Fruit fly (Drosophila melanogaster) whole organism, embryonic: ENCODE data around the gene CG17377.

Experiments
- ATbp ChIP-seq: fragments of 200-800 bp; sonication (Bioruptor generic); optimal IDR thresholded peaks from 2 replicates; lab custom pipeline; 2017; ENCODE audit warnings: missing biosample characterization, mild to moderate bottlenecking, missing genetic modification characterization, missing genetic modification reagents
- CG10274 ChIP-seq: fragments of 200-800 bp; sonication (Bioruptor generic); optimal IDR thresholded peaks from 3 replicates; lab custom pipeline; 2017; ENCODE audit warnings: missing biosample characterization, mild to moderate bottlenecking, missing genetic modification characterization
- CG11504 ChIP-seq: fragments of 200-800 bp; sonication (Bioruptor generic); optimal IDR thresholded peaks from 3 replicates; lab custom pipeline; 2019; ENCODE audit warnings: missing biosample characterization, mild to moderate bottlenecking, missing genetic modification characterization, moderate library complexity
- CG12219 ChIP-seq: fragments of 200-800 bp; sonication (Bioruptor generic); optimal IDR thresholded peaks from 3 replicates; lab custom pipeline; 2018; ENCODE audit warnings: missing biosample characterization, mild to moderate bottlenecking, missing genetic modification characterization
- CG16779 ChIP-seq: fragments of 200-800 bp; sonication (Bioruptor generic); IDR thresholded peaks from 2 replicates; pipeline ENCODE4 v1.3.6; 2022; ENCODE audit warnings: missing biosample characterization, missing genetic modification characterization
- CG17359 ChIP-seq: fragments of 200-800 bp; sonication (Bioruptor generic); optimal IDR thresholded peaks from 3 replicates; lab custom pipeline; 2018; ENCODE audit warnings: missing biosample characterization, mild to moderate bottlenecking, missing genetic modification characterization, moderate library complexity
- CG17912 ChIP-seq: fragments of 200-800 bp; sonication (Bioruptor generic); optimal IDR thresholded peaks from 2 replicates; lab custom pipeline; 2018; ENCODE audit warnings: missing biosample characterization, mild to moderate bottlenecking, missing genetic modification characterization
- CG18599 ChIP-seq: fragments of 200-800 bp; sonication (Bioruptor generic); optimal IDR thresholded peaks from 3 replicates; lab custom pipeline; 2017; ENCODE audit warnings: missing biosample characterization, missing genetic modification characterization, mild to moderate bottlenecking, moderate library complexity, missing genetic modification reagents
- CG2889 ChIP-seq: fragments of 200-800 bp; sonication (Bioruptor generic); IDR thresholded peaks from 3 replicates; pipeline ENCODE4 v1.3.6; 2022; ENCODE audit warnings: missing biosample characterization, missing genetic modification characterization
- CG3163 ChIP-seq: fragments of 200-800 bp; sonication (Bioruptor generic); optimal IDR thresholded peaks from 3 replicates; lab custom pipeline; 2016; ENCODE audit warnings: missing biosample characterization, missing genetic modification characterization
- CG4328 ChIP-seq: fragments of 200-800 bp; sonication (Bioruptor generic); optimal IDR thresholded peaks from 3 replicates; lab custom pipeline; 2017; ENCODE audit warnings: missing biosample characterization, missing genetic modification reagents, missing genetic modification characterization
- CG4617 ChIP-seq: fragments of 200-800 bp; sonication (Bioruptor generic); optimal IDR thresholded peaks from 3 replicates; lab custom pipeline; 2016; ENCODE audit warnings: missing biosample characterization, missing genetic modification characterization, borderline replicate concordance
- CG6813 ChIP-seq: fragments of 200-800 bp; sonication (Bioruptor generic); optimal IDR thresholded peaks from 2 replicates; lab custom pipeline; 2017; ENCODE audit warnings: missing biosample characterization, missing genetic modification characterization, mild to moderate bottlenecking, moderate library complexity, missing genetic modification reagents
- CG9437 ChIP-seq: fragments of 200-800 bp; sonication (Bioruptor generic); optimal IDR thresholded peaks from 2 replicates; lab custom pipeline; 2018; ENCODE audit warnings: missing biosample characterization, mild to moderate bottlenecking, missing genetic modification characterization
- CG9932 ChIP-seq: fragments of 200-800 bp; sonication (Bioruptor generic); IDR thresholded peaks from 2 replicates; pipeline ENCODE4 v1.3.6; 2022; ENCODE audit warnings: missing biosample characterization, missing genetic modification characterization
- Camta ChIP-seq: fragments of 200-800 bp; sonication (Bioruptor generic); optimal IDR thresholded peaks from 2 replicates; lab custom pipeline; 2016; ENCODE audit warnings: missing biosample characterization, missing genetic modification characterization
- D19A ChIP-seq: fragments of 200-800 bp; optimal IDR thresholded peaks from 3 replicates; lab custom pipeline; 2019; ENCODE audit warnings: missing biosample characterization, mild to moderate bottlenecking, missing genetic modification characterization, moderate library complexity
- H15 ChIP-seq: fragments of 200-800 bp; sonication (Bioruptor generic); IDR thresholded peaks from 3 replicates; pipeline ENCODE4 v1.3.6; 2022; ENCODE audit warnings: missing biosample characterization, missing genetic modification characterization
- Hmr ChIP-seq: fragments of 200-800 bp; sonication (Bioruptor generic); optimal IDR thresholded peaks from 3 replicates; lab custom pipeline; 2017; ENCODE audit warnings: mild to moderate bottlenecking, missing biosample characterization, missing genetic modification reagents, missing genetic modification characterization
- Hmx ChIP-seq: fragments of 200-800 bp; sonication (Bioruptor generic); optimal IDR thresholded peaks from 2 replicates; lab custom pipeline; 2016; ENCODE audit warnings: missing biosample characterization, missing genetic modification characterization
- Lhr ChIP-seq: fragments of 200-800 bp; sonication (Bioruptor generic); optimal IDR thresholded peaks from 3 replicates; lab custom pipeline; 2017; ENCODE audit warnings: mild to moderate bottlenecking, missing biosample characterization, missing genetic modification reagents, missing genetic modification characterization
- Meics ChIP-seq: fragments of 200-800 bp; sonication (Bioruptor generic); optimal IDR thresholded peaks from 2 replicates; lab custom pipeline; 2017; ENCODE audit warnings: missing biosample characterization, mild to moderate bottlenecking, missing genetic modification characterization
- Nf-YB ChIP-seq: fragments of 200-800 bp; sonication (Bioruptor generic); optimal IDR thresholded peaks from 3 replicates; lab custom pipeline; 2019; ENCODE audit warnings: missing biosample characterization, mild to moderate bottlenecking, missing genetic modification characterization, moderate library complexity
- NfI ChIP-seq: fragments of 200-800 bp; sonication (Bioruptor generic); optimal IDR thresholded peaks from 3 replicates; lab custom pipeline; 2018; ENCODE audit warnings: missing biosample characterization, mild to moderate bottlenecking, missing genetic modification characterization, moderate library complexity
- Tbp ChIP-seq: fragments of >200 bp; optimal IDR thresholded peaks from 2 replicates; lab custom pipeline; 2018; ENCODE audit warnings: missing biosample characterization, missing genetic modification characterization
- Trl ChIP-seq, 3 experiments: fragments of >200 bp in 2 of 3; fragments of 200-800 bp in 1 of 3; sonication (Bioruptor generic) in 1 of 3; optimal IDR thresholded peaks; 2 replicates in 1 of 3; 3 replicates in 2 of 3; lab custom pipeline; 2016 to 2017; ENCODE audit warnings: missing biosample characterization in 1 of 3, missing genetic modification characterization in 1 of 3
- Usf ChIP-seq: fragments of 200-800 bp; sonication (Bioruptor generic); optimal IDR thresholded peaks from 2 replicates; lab custom pipeline; 2017; ENCODE audit warnings: missing genotype, missing biosample characterization, missing genetic modification characterization
- Xbp1 ChIP-seq: fragments of 200-800 bp; sonication (Bioruptor generic); optimal IDR thresholded peaks from 3 replicates; lab custom pipeline; 2016; ENCODE audit warnings: missing biosample characterization, mild to moderate bottlenecking, missing genetic modification characterization
- ase ChIP-seq: fragments of 200-800 bp; sonication (Bioruptor generic); IDR thresholded peaks from 3 replicates; pipeline ENCODE4 v1.3.6; 2022; ENCODE audit warnings: missing biosample characterization, missing genetic modification characterization
- bab2 ChIP-seq: fragments of 200-800 bp; sonication (Bioruptor generic); optimal IDR thresholded peaks from 2 replicates; lab custom pipeline; 2016; ENCODE audit warnings: missing biosample characterization, missing genetic modification characterization
- cg ChIP-seq: fragments of 200-800 bp; sonication (Bioruptor generic); optimal IDR thresholded peaks from 3 replicates; lab custom pipeline; 2019; ENCODE audit warnings: missing biosample characterization, mild to moderate bottlenecking, missing genetic modification characterization, moderate library complexity
- chinmo ChIP-seq: fragments of 200-800 bp; sonication (Bioruptor generic); IDR thresholded peaks from 4 replicates; pipeline ENCODE4 v1.3.6; 2022; ENCODE audit warnings: missing biosample characterization, missing genetic modification characterization; ENCODE audit not compliant: partially characterized antibody
- chm ChIP-seq: fragments of 200-800 bp; sonication (Bioruptor generic); IDR thresholded peaks from 2 replicates; pipeline ENCODE4 v1.3.6; 2022; ENCODE audit warnings: missing biosample characterization, missing genetic modification characterization
- eve ChIP-seq, 2 experiments: fragments of >200 bp; optimal IDR thresholded peaks; 2 replicates each; lab custom pipeline; 2017; ENCODE audit warnings: missing biosample characterization in 2 of 2, missing genetic modification characterization in 2 of 2
- fd64A ChIP-seq: fragments of 200-800 bp; sonication (Bioruptor generic); optimal IDR thresholded peaks from 3 replicates; lab custom pipeline; 2018; ENCODE audit warnings: missing biosample characterization, mild to moderate bottlenecking, missing genetic modification characterization
- hth ChIP-seq: fragments of >200 bp; optimal IDR thresholded peaks from 2 replicates; lab custom pipeline; 2017; ENCODE audit warnings: inconsistent platforms
- inv ChIP-seq: fragments of 200-800 bp; sonication (Bioruptor generic); IDR thresholded peaks from 2 replicates; pipeline ENCODE4 v1.3.6; 2022; ENCODE audit warnings: missing biosample characterization, missing genetic modification characterization; ENCODE audit not compliant: partially characterized antibody
- jigr1 ChIP-seq: fragments of 200-800 bp; sonication (Bioruptor generic); IDR thresholded peaks from 3 replicates; pipeline ENCODE4 v1.3.6; 2022; ENCODE audit warnings: missing biosample characterization, missing genetic modification characterization
- knrl ChIP-seq: fragments of 200-800 bp; sonication (Bioruptor generic); IDR thresholded peaks from 3 replicates; pipeline ENCODE4 v1.3.6; 2022; ENCODE audit warnings: missing biosample characterization, missing genetic modification characterization; ENCODE audit not compliant: partially characterized antibody
- lov ChIP-seq, 2 experiments: fragments of 200-800 bp in 1 of 2; fragments of >200 bp in 1 of 2; sonication (Bioruptor generic) in 1 of 2; IDR thresholded peaks in 1 of 2; optimal IDR thresholded peaks in 1 of 2; 2 replicates in 1 of 2; 3 replicates in 1 of 2; pipeline versions ENCODE4 v1.3.6 to Lab custom; 2017 to 2022; ENCODE audit warnings: missing biosample characterization in 1 of 2, missing genetic modification characterization in 1 of 2
- mam ChIP-seq: fragments of 200-800 bp; sonication (Bioruptor generic); optimal IDR thresholded peaks from 3 replicates; lab custom pipeline; 2016; ENCODE audit warnings: missing biosample characterization, missing genetic modification characterization
- odd ChIP-seq: fragments of 200-800 bp; sonication (Bioruptor generic); optimal IDR thresholded peaks from 2 replicates; lab custom pipeline; 2017; ENCODE audit warnings: missing biosample characterization, mild to moderate bottlenecking, missing genetic modification characterization
- pan ChIP-seq, 4 experiments: fragments of >200 bp in 3 of 4; fragments of 200-800 bp in 1 of 4; sonication (Bioruptor generic) in 1 of 4; optimal IDR thresholded peaks in 3 of 4; IDR thresholded peaks in 1 of 4; 2 replicates each; pipeline versions ENCODE4 v1.3.6 to Lab custom; 2017 to 2022; ENCODE audit warnings: missing biosample characterization in 2 of 4, missing genetic modification characterization in 2 of 4, mixed read lengths in 1 of 4
- pum ChIP-seq: fragments of 200-800 bp; sonication (Bioruptor generic); optimal IDR thresholded peaks from 2 replicates; lab custom pipeline; 2016; ENCODE audit warnings: missing biosample characterization, missing genetic modification characterization
- salm ChIP-seq: fragments of 200-800 bp; sonication (Bioruptor generic); optimal IDR thresholded peaks from 2 replicates; lab custom pipeline; 2018; ENCODE audit warnings: missing biosample characterization, mild to moderate bottlenecking, missing genetic modification characterization
- sqz ChIP-seq: fragments of 200-800 bp; sonication (Bioruptor generic); optimal IDR thresholded peaks from 3 replicates; lab custom pipeline; 2018; ENCODE audit warnings: missing biosample characterization, mild to moderate bottlenecking, missing genetic modification characterization
- sr ChIP-seq: fragments of 200-800 bp; sonication (Bioruptor generic); IDR thresholded peaks from 3 replicates; pipeline ENCODE4 v1.3.6; 2022; ENCODE audit warnings: missing biosample characterization, missing genetic modification characterization
- tll ChIP-seq, 2 experiments: fragments of 200-800 bp in 1 of 2; fragments of >200 bp in 1 of 2; sonication (Bioruptor generic) in 1 of 2; optimal IDR thresholded peaks; 2 replicates each; lab custom pipeline; 2017 to 2019; ENCODE audit warnings: missing biosample characterization in 2 of 2, missing genetic modification characterization in 2 of 2, mild to moderate bottlenecking in 1 of 2, moderate library complexity in 1 of 2
- tup ChIP-seq: fragments of 200-800 bp; sonication (Bioruptor generic); optimal IDR thresholded peaks from 2 replicates; lab custom pipeline; 2016; ENCODE audit warnings: missing biosample characterization, mild to moderate bottlenecking, missing genetic modification characterization, moderate library complexity

Gene CG17377

dm6 chr2L:6794956-6795522, 7.6 kb downstream of the CG17377 start (continued):
- TF ChIP-seq Lhr (GFP tag; lab: Kevin White, UChicago) (no peak), Hmr (no peak), CG12219 (GFP tag; lab: Kevin White, UChicago) (no peak), tll (GFP tag; optimal IDR thresholded peaks at IDR 0.05; lab: Kevin White, UChicago) (no peak), D19A (tag; lab: Kevin White, UChicago) (peak; percentile 14), pan (optimal IDR thresholded peaks at IDR 0.05; lab: Kevin White, UChicago) (no peak), pan (GFP tag; optimal IDR thresholded peaks at IDR 0.05 in 1 of 2, IDR thresholded peaks at IDR 0.05 in 1 of 2) (peak in 1 of 2 experiments; percentile 30), chm (GFP tag; lab: Robert Waterston, UW) (0 out of 2 replicates have a peak, but pooled peaks have one; percentile 14), fd64A (no peak), inv (no peak), CG4617 (no peak), tup (GFP tag; lab: Kevin White, UChicago) (no peak), NfI (GFP tag; lab: Kevin White, UChicago) (no peak), CG16779 (no peak), CG11504 (tag; lab: Kevin White, UChicago) (peak; percentile 39), odd (GFP tag; lab: Kevin White, UChicago) (no peak), Camta (GFP tag; lab: Kevin White, UChicago) (peak; percentile 8), Nf-YB (GFP tag; lab: Kevin White, UChicago) (no peak), bab2 (GFP tag; lab: Kevin White, UChicago) (peak; percentile 24), CG4328 (GFP tag; lab: Kevin White, UChicago) (peak; percentile 13), eve (GFP tag; optimal IDR thresholded peaks at IDR 0.05; lab: Kevin White, UChicago) (no peak), hth (lab: Kevin White, UChicago) (no peak), jigr1 (no peak), Meics (peak; percentile 56), Usf (GFP tag; lab: Kevin White, UChicago) (no peak), Xbp1 (GFP tag; lab: Kevin White, UChicago) (peak; percentile 51), lov (optimal IDR thresholded peaks at IDR 0.05; lab: Kevin White, UChicago) (no peak), lov (GFP tag; IDR thresholded peaks at IDR 0.05; lab: Robert Waterston, UW) (no peak), salm (tag; lab: Kevin White, UChicago) (no peak), mam (no peak), ATbp (no peak), CG2889 (GFP tag; lab: Robert Waterston, UW) (no peak)

dm6 chr2L:6794418-6794793, 8.2 kb downstream of the CG17377 start:
- peak; percentile 97 for TF ChIP-seq CG3163 (GFP tag; lab: Kevin White, UChicago)
- TF ChIP-seq Trl (optimal IDR thresholded peaks at IDR 0.05; lab: Kevin White, UChicago): peak; percentile 2 to 68
- no peak for TF ChIP-seq Trl (GFP tag; optimal IDR thresholded peaks at IDR 0.05; lab: Kevin White, UChicago)
- TF ChIP-seq Hmx (GFP tag; lab: Kevin White, UChicago): no peak
- TF ChIP-seq CG10274 (GFP tag; lab: Kevin White, UChicago): no peak
- TF ChIP-seq chinmo (GFP tag; lab: Robert Waterston, UW): peak; percentile 74; the same call in 1 of the 4 replicates
- TF ChIP-seq ase (GFP tag; lab: Robert Waterston, UW): no peak
- no peak for TF ChIP-seq Tbp (GFP tag; lab: Kevin White, UChicago)
- peak in 1 of 2 experiments; percentile 28 for TF ChIP-seq eve (GFP tag; optimal IDR thresholded peaks at IDR 0.05; lab: Kevin White, UChicago)
- TF ChIP-seq CG9437: peak; percentile 6
- peak; percentile 33 for TF ChIP-seq cg (GFP tag; lab: Kevin White, UChicago)
- no peak for TF ChIP-seq CG18599 (GFP tag; lab: Kevin White, UChicago)
- no peak for TF ChIP-seq H15 (GFP tag; lab: Robert Waterston, UW)
- TF ChIP-seq knrl: 0 out of 3 replicates have a peak, but pooled peaks have one; percentile 35
- TF ChIP-seq CG6813 (GFP tag; lab: Kevin White, UChicago): no peak
- no peak for TF ChIP-seq CG9932
- peak; percentile 43 for TF ChIP-seq sqz (GFP tag; lab: Kevin White, UChicago)
- TF ChIP-seq sr (GFP tag; lab: Robert Waterston, UW): no peak
- TF ChIP-seq pum (GFP tag; lab: Kevin White, UChicago): no peak
- TF ChIP-seq CG17912 (GFP tag; lab: Kevin White, UChicago): no peak
- TF ChIP-seq CG17359 (tag; lab: Kevin White, UChicago): peak; percentile 22
- 0 out of 2 replicates have a peak, but pooled peaks have one; percentile 16 for TF ChIP-seq CG16779
